Worm (Caenorhabditis elegans): ENCODE results near the gene osm-6.
A peak's percentile ranks its signal among the peaks of the same experiment; 100 is the strongest.

Gene osm-6

DNA sequence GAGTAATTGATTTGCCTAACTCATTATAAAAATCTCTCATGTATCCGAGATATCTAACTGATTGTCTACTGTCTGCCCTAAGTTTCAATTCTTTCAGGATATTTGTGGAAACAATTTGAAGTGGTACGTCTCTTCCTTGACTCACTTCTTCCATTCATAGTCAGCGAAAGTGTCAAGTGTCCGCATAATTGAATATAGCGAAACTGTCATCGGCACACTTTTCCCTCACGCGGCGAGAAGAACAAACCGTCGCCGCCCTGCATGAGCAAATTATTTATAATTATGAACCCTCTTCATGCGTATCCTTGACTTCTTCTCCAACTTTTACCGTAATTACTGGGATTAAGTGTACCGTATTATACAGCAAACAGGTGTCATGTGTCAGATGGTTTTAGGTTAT, 21.3 kb upstream of the osm-6 start:
- no peak for TF ChIP-seq eyg-1 (tag; optimal IDR thresholded peaks at IDR 0.05)
- TF ChIP-seq nfya-1 (tag; optimal IDR thresholded peaks at IDR 0.05): no peak
- no peak for TF ChIP-seq gmeb-2 (tag; optimal IDR thresholded peaks at IDR 0.05)
- TF ChIP-seq ceh-31 (tag; optimal IDR thresholded peaks at IDR 0.05): peak; percentile 18
- peak; percentile 48 for TF ChIP-seq unc-42 (tag; optimal IDR thresholded peaks at IDR 0.05)
- TF ChIP-seq ceh-48 (tag; optimal IDR thresholded peaks at IDR 0.05): no peak
- TF ChIP-seq mec-3 (tag; optimal IDR thresholded peaks at IDR 0.05; ENCODE audit: borderline replicate concordance): no peak
- no peak for TF ChIP-seq T23F11.4 (GFP tag; optimal IDR thresholded peaks at IDR 0.05)

DNA sequence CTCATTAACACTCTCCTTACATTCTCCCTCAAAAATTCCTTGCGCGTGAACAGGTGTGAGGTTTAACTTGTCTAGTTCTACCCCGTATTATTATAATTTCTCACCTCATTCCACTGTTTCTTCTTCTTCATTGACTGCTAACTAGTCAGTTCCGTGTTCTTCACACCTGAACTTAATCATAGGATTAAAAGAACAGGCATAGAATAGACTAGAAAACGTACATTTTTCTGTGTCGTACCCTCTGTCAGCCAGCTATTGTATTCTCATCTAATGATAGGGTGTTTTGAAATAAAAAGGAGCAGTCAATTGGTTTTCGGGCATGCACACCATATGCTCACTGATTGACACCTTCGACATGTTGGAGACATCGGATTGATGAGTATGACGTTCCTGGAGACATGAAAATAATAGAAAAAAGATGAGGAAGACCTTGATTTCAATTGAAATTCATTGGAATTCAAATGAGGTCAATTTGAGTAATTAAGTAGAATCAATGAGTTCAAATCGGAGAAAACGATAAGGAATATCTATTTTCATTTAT, 20.2 kb upstream of the osm-6 start:
- TF ChIP-seq nhr-11 (tag; optimal IDR thresholded peaks at IDR 0.05): no peak
- TF ChIP-seq ahr-1 (tag; optimal IDR thresholded peaks at IDR 0.05): no peak
- TF ChIP-seq unc-55 (GFP tag; optimal IDR thresholded peaks at IDR 0.05): peak; percentile 86

DNA sequence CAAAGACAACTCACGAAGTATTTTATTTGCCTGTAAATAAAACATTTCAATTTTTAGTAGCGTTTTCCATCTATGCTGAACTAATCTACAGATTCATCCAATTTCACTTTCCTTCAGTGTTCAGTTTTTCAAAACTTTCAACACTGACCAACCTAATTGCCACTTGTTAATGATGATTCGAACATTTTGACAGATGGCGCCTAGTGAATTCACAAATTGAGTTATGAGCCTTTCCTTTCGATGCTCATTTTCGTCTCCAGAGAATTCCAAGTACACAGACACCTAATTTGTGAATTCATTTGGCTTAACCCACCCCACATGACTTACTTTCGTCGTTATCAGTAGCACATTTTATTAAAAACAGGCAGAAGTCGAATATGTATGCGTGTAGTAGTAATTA, 19.6 kb upstream of the osm-6 start:
- TF ChIP-seq sdc-2 (tag; optimal IDR thresholded peaks at IDR 0.05): no peak
- TF ChIP-seq ztf-16 (tag; optimal IDR thresholded peaks at IDR 0.05): no peak
- peak; percentile 53 for TF ChIP-seq unc-42 (tag; optimal IDR thresholded peaks at IDR 0.05)
- TF ChIP-seq ref-2 (tag; optimal IDR thresholded peaks at IDR 0.05): no peak

DNA sequence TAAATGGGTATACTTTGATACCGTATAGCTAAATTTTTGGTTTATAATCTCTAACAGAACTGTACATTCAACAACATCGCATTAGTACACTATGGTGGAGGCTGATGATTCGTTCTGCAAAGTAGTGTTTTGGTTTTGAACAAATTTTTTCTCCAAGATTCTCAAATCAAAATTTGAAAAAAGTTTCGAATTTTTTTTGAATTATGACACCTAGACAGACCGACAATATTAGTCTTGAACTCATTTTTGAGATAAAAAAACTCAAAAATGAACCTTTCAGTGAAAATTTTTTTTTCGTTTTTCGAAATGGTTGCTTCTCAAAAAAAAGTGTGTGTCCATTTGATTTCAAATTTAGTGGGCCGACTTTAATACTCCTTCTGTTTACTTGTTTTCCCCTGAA, 18.2 kb upstream of the osm-6 start:
- TF ChIP-seq pha-2 (tag; optimal IDR thresholded peaks at IDR 0.05) (no peak), C08G9.2 (tag; optimal IDR thresholded peaks at IDR 0.05) (no peak), ztf-16 (tag; optimal IDR thresholded peaks at IDR 0.05) (no peak), sdc-2 (tag; optimal IDR thresholded peaks at IDR 0.05) (no peak), sox-2 (GFP tag; IDR thresholded peaks at IDR 0.05) (no peak), pat-9 (tag; optimal IDR thresholded peaks at IDR 0.05) (no peak), ceh-18 (tag; optimal IDR thresholded peaks at IDR 0.05) (no peak), hlh-15 (tag; optimal IDR thresholded peaks at IDR 0.05) (no peak), hlh-30 (tag; optimal IDR thresholded peaks at IDR 0.05; ENCODE audit: insufficient read depth) (no peak), ttx-3 (tag; optimal IDR thresholded peaks at IDR 0.05) (no peak), hlh-8 (tag; optimal IDR thresholded peaks at IDR 0.05) (no peak), ceh-2 (tag; optimal IDR thresholded peaks at IDR 0.05) (no peak), ceh-45 (GFP tag; IDR thresholded peaks at IDR 0.05) (no peak), odd-2 (tag; optimal IDR thresholded peaks at IDR 0.05) (no peak), K02D7.2 (tag; optimal IDR thresholded peaks at IDR 0.05) (no peak), ceh-34 (tag; optimal IDR thresholded peaks at IDR 0.05) (no peak), pha-4 (tag; optimal IDR thresholded peaks at IDR 0.05) (no peak), ceh-6 (GFP tag; optimal IDR thresholded peaks at IDR 0.05) (no peak)

DNA sequence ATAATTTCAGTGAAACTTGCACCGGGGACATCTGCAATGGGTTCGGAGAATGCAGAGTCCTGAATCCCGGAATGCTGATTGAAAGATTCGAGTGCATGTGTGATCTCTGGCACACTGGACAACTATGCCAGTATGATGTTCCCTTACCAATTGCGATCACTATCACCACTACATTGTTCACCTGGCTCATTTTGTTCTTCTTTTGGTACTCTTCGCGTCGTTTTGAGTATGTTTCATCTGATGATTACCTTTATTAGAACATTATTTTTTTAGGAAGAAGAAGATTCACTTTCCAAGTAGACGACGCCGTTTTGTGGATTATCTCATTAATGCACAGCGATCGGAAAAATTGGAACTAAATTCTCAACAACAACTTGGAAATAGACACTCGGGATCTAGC, 16.5 kb upstream of the osm-6 start:
- no peak for TF ChIP-seq ceh-30 (tag; optimal IDR thresholded peaks at IDR 0.05)
- TF ChIP-seq pat-9 (tag; optimal IDR thresholded peaks at IDR 0.05): no peak
- TF ChIP-seq Y22D7AL.16 (tag; optimal IDR thresholded peaks at IDR 0.05): no peak
- no peak for TF ChIP-seq nhr-11 (tag; optimal IDR thresholded peaks at IDR 0.05)
- no peak for TF ChIP-seq hlh-13 (GFP tag; optimal IDR thresholded peaks at IDR 0.05)
- no peak for TF ChIP-seq unc-42 (tag; optimal IDR thresholded peaks at IDR 0.05)
- TF ChIP-seq F13H6.1 (tag; optimal IDR thresholded peaks at IDR 0.05): no peak
- TF ChIP-seq hlh-6 (tag; optimal IDR thresholded peaks at IDR 0.05): no peak
- no peak for TF ChIP-seq che-1 (tag; optimal IDR thresholded peaks at IDR 0.05)
- TF ChIP-seq odd-2 (tag; optimal IDR thresholded peaks at IDR 0.05): no peak
- TF ChIP-seq ets-4 (tag; optimal IDR thresholded peaks at IDR 0.05): no peak
- TF ChIP-seq unc-3 (GFP tag; conservative IDR thresholded peaks at IDR 0.05): no peak
- no peak for TF ChIP-seq unc-3 (tag; optimal IDR thresholded peaks at IDR 0.05)
- TF ChIP-seq ref-2 (tag; optimal IDR thresholded peaks at IDR 0.05): no peak
- TF ChIP-seq pha-2 (tag; optimal IDR thresholded peaks at IDR 0.05): no peak
- TF ChIP-seq elt-2 (tag; optimal IDR thresholded peaks at IDR 0.05): no peak
- no peak for TF ChIP-seq elt-4 (tag; optimal IDR thresholded peaks at IDR 0.05)
